Worm (Caenorhabditis elegans): ENCODE data around the gene Y71H2B.11.

ce11 chrIII:2563033-2563656 is 40.6 kb upstream of the Y71H2B.11 start:
- TF ChIP-seq sptf-1 (tag; optimal IDR thresholded peaks at IDR 0.05) (no peak), fos-1 (tag; optimal IDR thresholded peaks at IDR 0.05) (no peak), grh-1 (GFP tag; IDR thresholded peaks at IDR 0.05) (no peak), snpc-4 (tag; optimal IDR thresholded peaks at IDR 0.05) (no peak), C04F5.9 (tag; optimal IDR thresholded peaks at IDR 0.05) (no peak), nhr-19 (GFP tag; conservative IDR thresholded peaks at IDR 0.05) (no peak)
